Worm (Caenorhabditis elegans): Measurements from ENCODE around the gene sftb-6.
A peak's percentile ranks its signal among the peaks of the same experiment; 100 is the strongest.

Gene sftb-6

ce11 chrII:57370-57769, 40.8 kb upstream of the sftb-6 start, which contains the start of gene ascc-1:
Gene ascc-1 (plus strand): TSS chrII:57670.
- TF ChIP-seq aha-1 (tag; optimal IDR thresholded peaks at IDR 0.05) = no peak
- no peak for TF ChIP-seq efl-3 (GFP tag; optimal IDR thresholded peaks at IDR 0.05)
- no peak for TF ChIP-seq unc-30 (tag; optimal IDR thresholded peaks at IDR 0.05)
- TF ChIP-seq rnt-1 (tag; optimal IDR thresholded peaks at IDR 0.05) = no peak
- TF ChIP-seq nhr-77 (tag; optimal IDR thresholded peaks at IDR 0.05) = no peak
- no peak for TF ChIP-seq C34B4.2 (tag; optimal IDR thresholded peaks at IDR 0.05)
- TF ChIP-seq efl-1 (optimal IDR thresholded peaks at IDR 0.05) = no peak
- TF ChIP-seq efl-1 (GFP tag; optimal IDR thresholded peaks at IDR 0.05 in 1 of 2) = no peak
- no peak for TF ChIP-seq lin-15B (tag; optimal IDR thresholded peaks at IDR 0.05)
- TF ChIP-seq ztf-11 (tag; optimal IDR thresholded peaks at IDR 0.05) = no peak
- no peak for TF ChIP-seq nhr-76 (tag; optimal IDR thresholded peaks at IDR 0.05)
- no peak for TF ChIP-seq unc-130 (tag; optimal IDR thresholded peaks at IDR 0.05)
- no peak for TF ChIP-seq pag-3 (tag; optimal IDR thresholded peaks at IDR 0.05; ENCODE audit: borderline replicate concordance, insufficient read depth)
- TF ChIP-seq zip-4 (GFP tag; optimal IDR thresholded peaks at IDR 0.05) = no peak
- no peak for TF ChIP-seq nhr-84 (tag; optimal IDR thresholded peaks at IDR 0.05)

- TF ChIP-seq efl-1 (optimal IDR thresholded peaks at IDR 0.05) (no peak), efl-1 (GFP tag; optimal IDR thresholded peaks at IDR 0.05 in 1 of 2) (peak in 1 of 2 experiments; percentile 60), sptf-1 (tag; optimal IDR thresholded peaks at IDR 0.05) (no peak), mep-1 (tag; optimal IDR thresholded peaks at IDR 0.05) (no peak)
These were observed 40.3 kb upstream of the sftb-6 start for ce11 chrII:57873-58272.

ce11 chrII:60049-60448, 38.2 kb upstream of the sftb-6 start:
- peak; percentile 24 for TF ChIP-seq nhr-20 (tag; optimal IDR thresholded peaks at IDR 0.05)
- TF ChIP-seq swsn-7 (tag; optimal IDR thresholded peaks at IDR 0.05) = no peak
- peak; percentile 65 for TF ChIP-seq nhr-85 (tag)
- TF ChIP-seq zag-1 (tag; optimal IDR thresholded peaks at IDR 0.05) = no peak
- peak; percentile 59 for TF ChIP-seq blmp-1 (tag; optimal IDR thresholded peaks at IDR 0.05)
- peak; percentile 54 for TF ChIP-seq snu-23 (GFP tag; optimal IDR thresholded peaks at IDR 0.05)
- no peak for TF ChIP-seq fkh-4 (tag; optimal IDR thresholded peaks at IDR 0.05; ENCODE audit: borderline replicate concordance)
- TF ChIP-seq lin-14 (GFP tag; optimal IDR thresholded peaks at IDR 0.05) = peak; percentile 50
- TF ChIP-seq lin-35 (GFP tag; optimal IDR thresholded peaks at IDR 0.05) = peak in 1 of 2 experiments; percentile 16
- peak; percentile 3 for TF ChIP-seq nhr-71 (tag; optimal IDR thresholded peaks at IDR 0.05)

ce11 chrII:61013-61412, 37.2 kb upstream of the sftb-6 start, which contains the start of gene C23H3.2:
Gene C23H3.2 (plus strand): TSS chrII:61313.
- TF ChIP-seq lin-15B (tag; optimal IDR thresholded peaks at IDR 0.05) = no peak
- TF ChIP-seq nhr-12 (tag; optimal IDR thresholded peaks at IDR 0.05) = no peak
- TF ChIP-seq F16B12.6 (tag; optimal IDR thresholded peaks at IDR 0.05) = no peak
- no peak for TF ChIP-seq swsn-7 (tag; optimal IDR thresholded peaks at IDR 0.05)
- no peak for TF ChIP-seq pax-3 (tag; optimal IDR thresholded peaks at IDR 0.05)
- TF ChIP-seq pag-3 (tag; optimal IDR thresholded peaks at IDR 0.05; ENCODE audit: borderline replicate concordance, insufficient read depth) = no peak
- no peak for TF ChIP-seq lin-35 (GFP tag; optimal IDR thresholded peaks at IDR 0.05)
- TF ChIP-seq ceh-88 (GFP tag; IDR thresholded peaks at IDR 0.05) = no peak
- TF ChIP-seq tbx-2 (tag; optimal IDR thresholded peaks at IDR 0.05) = no peak
- no peak for TF ChIP-seq grh-1 (GFP tag; IDR thresholded peaks at IDR 0.05)
- no peak for TF ChIP-seq alr-1 (tag; optimal IDR thresholded peaks at IDR 0.05; ENCODE audit: borderline replicate concordance)
- no peak for TF ChIP-seq mep-1 (tag; optimal IDR thresholded peaks at IDR 0.05)
- TF ChIP-seq ztf-4 (tag; optimal IDR thresholded peaks at IDR 0.05) = no peak
- TF ChIP-seq unc-30 (tag; optimal IDR thresholded peaks at IDR 0.05) = no peak
- no peak for TF ChIP-seq dpl-1 (GFP tag; optimal IDR thresholded peaks at IDR 0.05)
- no peak for TF ChIP-seq nhr-28 (tag; optimal IDR thresholded peaks at IDR 0.05)
- no peak for TF ChIP-seq mef-2 (tag; optimal IDR thresholded peaks at IDR 0.05)
- no peak for TF ChIP-seq lin-13 (GFP tag; optimal IDR thresholded peaks at IDR 0.05)

Measured in whole organism, L1 larva.